Worm (Caenorhabditis elegans): Measurements from ENCODE around the gene R04B5.6.
A peak's percentile ranks its signal among the peaks of the same experiment; 100 is the strongest.
"Not testable (repeated sequence)": the region's sequence is repeated elsewhere in the genome, so short reads cannot be mapped to it uniquely, and the experiment has no call there.

The R04B5.6 gene

ce11 chrV:10044735-10045134, 40.2 kb upstream of the R04B5.6 start:
- TF ChIP-seq lin-40 (tag; optimal IDR thresholded peaks at IDR 0.05) (no peak), nfyb-1 (GFP tag; IDR thresholded peaks at IDR 0.05) (no peak), ztf-3 (GFP tag; optimal IDR thresholded peaks at IDR 0.05) (no peak), aptf-3 (GFP tag; IDR thresholded peaks at IDR 0.05) (no peak), ceh-58 (GFP tag; IDR thresholded peaks at IDR 0.05) (no peak), athp-1 (tag; optimal IDR thresholded peaks at IDR 0.05) (no peak), ceh-40 (GFP tag; IDR thresholded peaks at IDR 0.05) (no peak), B0019.2 (GFP tag; conservative IDR thresholded peaks at IDR 0.05) (no peak), lsl-1 (GFP tag; optimal IDR thresholded peaks at IDR 0.05) (no peak), snpc-4 (GFP tag; optimal IDR thresholded peaks at IDR 0.05) (no peak), snpc-4 (tag; optimal IDR thresholded peaks at IDR 0.05) (no peak), F52B5.7 (tag; optimal IDR thresholded peaks at IDR 0.05) (no peak), hsf-1 (GFP tag; IDR thresholded peaks at IDR 0.05) (no peak), nhr-179 (tag; optimal IDR thresholded peaks at IDR 0.05) (no peak), F23B12.7 (tag; optimal IDR thresholded peaks at IDR 0.05; ENCODE audit: insufficient read depth) (no peak), fkh-3 (tag; optimal IDR thresholded peaks at IDR 0.05) (no peak), lin-35 (GFP tag; optimal IDR thresholded peaks at IDR 0.05) (no peak), cebp-2 (GFP tag; IDR thresholded peaks at IDR 0.05) (no peak), ceh-91 (GFP tag; IDR thresholded peaks at IDR 0.05) (no peak), ceh-27 (GFP tag; optimal IDR thresholded peaks at IDR 0.05) (no peak)

ce11 chrV:10046503-10046902, 38.5 kb upstream of the R04B5.6 start:
- TF ChIP-seq atf-7 (tag; optimal IDR thresholded peaks at IDR 0.05) (no peak), ztf-18 (tag; optimal IDR thresholded peaks at IDR 0.05) (no peak), ZK185.1 (tag; optimal IDR thresholded peaks at IDR 0.05; ENCODE audit: poor library complexity, severe bottlenecking) (no peak), B0019.2 (GFP tag; conservative IDR thresholded peaks at IDR 0.05) (no peak), lin-54 (GFP tag; optimal IDR thresholded peaks at IDR 0.05) (no peak), die-1 (tag; optimal IDR thresholded peaks at IDR 0.05) (no peak), ceh-27 (GFP tag; optimal IDR thresholded peaks at IDR 0.05) (peak; percentile 4), F57C9.4 (tag; optimal IDR thresholded peaks at IDR 0.05) (no peak), nfyb-1 (GFP tag; IDR thresholded peaks at IDR 0.05) (0 out of 2 replicates have a peak, but pooled peaks have one; percentile 31), ztf-6 (GFP tag; IDR thresholded peaks at IDR 0.05) (no peak), F39B2.1 (GFP tag; IDR thresholded peaks at IDR 0.05) (no peak), D2030.7 (GFP tag; IDR thresholded peaks at IDR 0.05) (0 out of 2 replicates have a peak, but pooled peaks have one; percentile 10)

- TF ChIP-seq B0019.2 (GFP tag; conservative IDR thresholded peaks at IDR 0.05) (no peak), zfh-2 (GFP tag; conservative IDR thresholded peaks at IDR 0.05) (peak; percentile 57; the same call in 1 of the 2 replicates)
These were observed 37.8 kb upstream of the R04B5.6 start for ce11 chrV:10047189-10047588.

ce11 chrV:10049192-10049816, 35.7 kb upstream of the R04B5.6 start:
- TF ChIP-seq K11D2.4 (GFP tag; IDR thresholded peaks at IDR 0.05) (peak; percentile 84), C06A6.2 (GFP tag; conservative IDR thresholded peaks at IDR 0.05) (peak; percentile 44; the same call in 1 of the 2 replicates), Y95B8A.8 (GFP tag; IDR thresholded peaks at IDR 0.05) (peak; percentile 60; the same call in 1 of the 2 replicates), egrh-3 (GFP tag; IDR thresholded peaks at IDR 0.05) (peak; percentile 60; the same call in 1 of the 2 replicates), xnd-1 (tag; optimal IDR thresholded peaks at IDR 0.05) (peak; percentile 57), madf-6 (GFP tag; IDR thresholded peaks at IDR 0.05) (peak; percentile 94), rcor-1 (GFP tag; IDR thresholded peaks at IDR 0.05) (peak; percentile 56; the same call in 1 of the 2 replicates), pbrm-1 (GFP tag; IDR thresholded peaks at IDR 0.05) (peak; percentile 57; the same call in 1 of the 2 replicates), egl-44 (GFP tag; IDR thresholded peaks at IDR 0.05) (peak; percentile 63; the same call in 1 of the 2 replicates), Y53G8AR.9 (GFP tag; conservative IDR thresholded peaks at IDR 0.05) (peak; percentile 57; the same call in 1 of the 2 replicates), cebp-1 (GFP tag; IDR thresholded peaks at IDR 0.05) (peak; percentile 46; the same call in 1 of the 2 replicates), hsf-1 (GFP tag; IDR thresholded peaks at IDR 0.05) (peak; percentile 99), mcd-1 (GFP tag; IDR thresholded peaks at IDR 0.05) (peak; percentile 75), bed-1 (GFP tag; IDR thresholded peaks at IDR 0.05) (0 out of 2 replicates have a peak, but pooled peaks have one; percentile 58), madf-3 (GFP tag; IDR thresholded peaks at IDR 0.05) (peak; percentile 91)
- TF ChIP-seq cebp-1 (tag; optimal IDR thresholded peaks at IDR 0.05), result not testable (repeated sequence)

All from whole organism, young adult.